Worm (Caenorhabditis elegans): ENCODE measurements around the gene T06E8.8.

DNA sequence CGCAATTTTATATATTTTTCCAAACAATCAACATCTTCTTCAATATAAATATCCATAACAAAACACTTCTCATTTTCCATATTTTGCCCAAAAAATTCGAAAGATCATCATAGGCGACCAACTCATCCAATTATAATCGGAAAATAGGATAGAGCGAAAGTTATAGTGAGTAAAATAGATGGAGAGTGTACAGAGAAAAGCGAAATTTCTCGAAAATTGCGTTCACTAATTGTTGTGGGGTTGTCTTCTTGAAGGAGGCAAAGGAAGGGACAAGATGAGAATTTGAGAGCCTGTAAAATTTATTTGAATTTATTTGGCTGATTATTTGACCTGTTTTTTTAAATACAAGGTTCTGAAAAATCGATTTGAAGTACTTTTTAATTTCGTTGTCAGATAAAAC is 8.0 kb upstream of the T06E8.8 start:
- TF ChIP-seq ZK546.5 (tag; optimal IDR thresholded peaks at IDR 0.05) (no peak), nhr-12 (tag; optimal IDR thresholded peaks at IDR 0.05) (no peak), nhr-23 (tag; optimal IDR thresholded peaks at IDR 0.05) (no peak), zag-1 (tag; optimal IDR thresholded peaks at IDR 0.05) (no peak), ama-1 (optimal IDR thresholded peaks at IDR 0.05) (no peak), aly-2 (tag; optimal IDR thresholded peaks at IDR 0.05) (no peak), Y55F3AM.14 (GFP tag; optimal IDR thresholded peaks at IDR 0.05) (no peak), nhr-77 (tag; optimal IDR thresholded peaks at IDR 0.05) (no peak), unc-62 (GFP tag; optimal IDR thresholded peaks at IDR 0.05) (no peak)
